Worm (Caenorhabditis elegans) whole organism, young adult: ENCODE data around the gene sdz-4.
"Not testable (repeated sequence)": the region's sequence is repeated elsewhere in the genome, so short reads cannot be mapped to it uniquely, and the experiment has no call there.

Source experiments
- K11D2.4 ChIP-seq: fragments of 200-800 bp; sonication (Bioruptor generic); IDR thresholded peaks from 2 replicates; pipeline ENCODE4 v1.3.6; 2022; ENCODE audit warnings: missing genetic modification reagents, missing genetic modification characterization, missing compliant biosample characterization
- attf-5 ChIP-seq: fragments of 200-800 bp; sonication (Bioruptor generic); optimal IDR thresholded peaks from 2 replicates; lab custom pipeline; 2018; ENCODE audit warnings: mild to moderate bottlenecking, missing genetic modification characterization, missing compliant biosample characterization
- bed-1 ChIP-seq: fragments of 200-800 bp; sonication (Bioruptor generic); IDR thresholded peaks from 2 replicates; pipeline ENCODE4 v1.3.6; 2022; ENCODE audit warnings: missing genetic modification reagents, missing genetic modification characterization, missing compliant biosample characterization
- ceh-79 ChIP-seq: sonication (generic microtip); optimal IDR thresholded peaks from 2 replicates; lab custom pipeline; 2017; ENCODE audit warnings: mild to moderate bottlenecking, missing genetic modification characterization, missing compliant biosample characterization
- gei-17 ChIP-seq: fragments of 200-800 bp; sonication (Bioruptor generic); optimal IDR thresholded peaks from 2 replicates; lab custom pipeline; 2018; ENCODE audit warnings: mild to moderate bottlenecking, missing genetic modification characterization, missing compliant biosample characterization
- pha-4 ChIP-seq: fragments of 150-350 bp; sonication (generic microtip); optimal IDR thresholded peaks from 2 replicates; lab custom pipeline; 2014; ENCODE audit warnings: missing biosample characterization, missing genetic modification reagents, missing genetic modification characterization
- zim-3 ChIP-seq: sonication (generic microtip); optimal IDR thresholded peaks from 2 replicates; lab custom pipeline; 2017; ENCODE audit warnings: mild to moderate bottlenecking, missing genetic modification characterization, moderate library complexity, missing compliant biosample characterization
- ztf-3 ChIP-seq: fragments of 200-800 bp; sonication (Bioruptor generic); optimal IDR thresholded peaks from 2 replicates; lab custom pipeline; 2018; ENCODE audit warnings: mild to moderate bottlenecking, missing genetic modification characterization, missing compliant biosample characterization

Gene sdz-4

ce11 chrII:1001351-1001750 lies 42.6 kb downstream of the sdz-4 start, which contains the start of the genes fbxb-30 and F45D11.5:
Gene fbxb-30, minus strand, starts transcription at chrII:1001451.
Gene F45D11.5, plus strand, starts transcription at chrII:1001702.
- TF ChIP-seq gei-17 (GFP tag; lab: Kevin White, UChicago) (no peak), bed-1 (GFP tag; lab: Robert Waterston, UW) (no peak), pha-4 (tag; lab: Kevin White, UChicago) (no peak), zim-3 (tag; lab: Kevin White, UChicago) (no peak), attf-5 (no peak)

- TF ChIP-seq ztf-3 (GFP tag; lab: Kevin White, UChicago); K11D2.4 (GFP tag; lab: Robert Waterston, UW); ceh-79 (tag; lab: Kevin White, UChicago): not testable (repeated sequence)
- TF ChIP-seq, all 124 proteins: peak for 0; not testable (repeated sequence) for 124
Measured at ce11 chrII:1006375-1006774, 47.7 kb downstream of the sdz-4 start, which contains the start of gene F45D11.14. Gene F45D11.14, minus strand, starts transcription at chrII:1006475.
